Fruit fly (Drosophila melanogaster) whole organism, embryonic: Measurements from ENCODE around the gene CG1103.

Source experiments
- Asciz ChIP-seq: fragments of 200-800 bp; sonication (Bioruptor generic); optimal IDR thresholded peaks from 2 replicates; lab custom pipeline; 2017; ENCODE audit warnings: missing biosample characterization, mild to moderate bottlenecking, missing genetic modification characterization, missing genetic modification reagents
- Atf-2 ChIP-seq: fragments of 200-800 bp; sonication (Bioruptor generic); optimal IDR thresholded peaks from 2 replicates; lab custom pipeline; 2016; ENCODE audit warnings: missing biosample characterization, missing genetic modification characterization
- Bgb ChIP-seq: fragments of 200-800 bp; sonication (Bioruptor generic); IDR thresholded peaks from 2 replicates; pipeline ENCODE4 v1.3.6; 2022; ENCODE audit warnings: missing biosample characterization, missing genetic modification characterization; ENCODE audit not compliant: partially characterized antibody
- Bteb2 ChIP-seq: fragments of 200-800 bp; sonication (Bioruptor generic); optimal IDR thresholded peaks from 2 replicates; lab custom pipeline; 2016; ENCODE audit warnings: missing biosample characterization, missing genetic modification characterization
- CG10274 ChIP-seq: fragments of 200-800 bp; sonication (Bioruptor generic); optimal IDR thresholded peaks from 3 replicates; lab custom pipeline; 2017; ENCODE audit warnings: missing biosample characterization, mild to moderate bottlenecking, missing genetic modification characterization
- CG11723 ChIP-seq: fragments of 200-800 bp; sonication (Bioruptor generic); optimal IDR thresholded peaks from 2 replicates; lab custom pipeline; 2017; ENCODE audit warnings: missing biosample characterization, mild to moderate bottlenecking, missing genetic modification characterization
- CG13424 ChIP-seq: fragments of 200-800 bp; sonication (Bioruptor generic); optimal IDR thresholded peaks from 2 replicates; lab custom pipeline; 2019; ENCODE audit warnings: missing biosample characterization, mild to moderate bottlenecking, missing genetic modification characterization, moderate library complexity
- CG13624 ChIP-seq: fragments of 200-800 bp; sonication (Bioruptor generic); optimal IDR thresholded peaks from 2 replicates; lab custom pipeline; 2016; ENCODE audit warnings: missing biosample characterization, missing genetic modification characterization
- CG14860 ChIP-seq: fragments of 200-800 bp; sonication (Bioruptor generic); IDR thresholded peaks from 3 replicates; pipeline ENCODE4 v1.3.6; 2022; ENCODE audit warnings: missing biosample characterization, missing genetic modification characterization; ENCODE audit not compliant: partially characterized antibody
- CG17186 ChIP-seq: fragments of 200-800 bp; sonication (Bioruptor generic); optimal IDR thresholded peaks from 3 replicates; lab custom pipeline; 2017; ENCODE audit warnings: missing biosample characterization, missing genetic modification reagents, missing genetic modification characterization
- CG18476 ChIP-seq: fragments of 200-800 bp; sonication (Bioruptor generic); optimal IDR thresholded peaks from 2 replicates; lab custom pipeline; 2016; ENCODE audit warnings: missing biosample characterization, mild to moderate bottlenecking, missing genetic modification characterization
- CG30403 ChIP-seq: fragments of 200-800 bp; sonication (Bioruptor generic); optimal IDR thresholded peaks from 3 replicates; lab custom pipeline; 2016; ENCODE audit warnings: missing biosample characterization, missing genetic modification characterization
- CG4617 ChIP-seq: fragments of 200-800 bp; sonication (Bioruptor generic); optimal IDR thresholded peaks from 3 replicates; lab custom pipeline; 2016; ENCODE audit warnings: missing biosample characterization, missing genetic modification characterization, borderline replicate concordance
- CG4820 ChIP-seq: fragments of 200-800 bp; sonication (Bioruptor generic); optimal IDR thresholded peaks from 3 replicates; lab custom pipeline; 2016; ENCODE audit warnings: missing biosample characterization, missing genetic modification characterization
- Dad ChIP-seq: fragments of 200-800 bp; sonication (Bioruptor generic); optimal IDR thresholded peaks from 3 replicates; lab custom pipeline; 2016; ENCODE audit warnings: missing biosample characterization, missing genetic modification characterization
- Dll ChIP-seq: fragments of 200-800 bp; sonication (Bioruptor generic); IDR thresholded peaks from 4 replicates; pipeline ENCODE4 v1.3.6; 2022; ENCODE audit warnings: missing biosample characterization, missing genetic modification characterization; ENCODE audit not compliant: partially characterized antibody
- Doc2 ChIP-seq: fragments of 200-800 bp; sonication (Bioruptor generic); IDR thresholded peaks from 2 replicates; pipeline ENCODE4 v1.3.6; 2022; ENCODE audit warnings: missing biosample characterization, missing genetic modification characterization
- Doc3 ChIP-seq: fragments of 200-800 bp; sonication (Bioruptor generic); IDR thresholded peaks from 3 replicates; pipeline ENCODE4 v1.3.6; 2022; ENCODE audit warnings: missing biosample characterization, missing genetic modification characterization; ENCODE audit not compliant: partially characterized antibody
- E2f2 ChIP-seq: fragments of 200-800 bp; sonication (Bioruptor generic); IDR thresholded peaks from 2 replicates; pipeline ENCODE4 v1.3.6; 2022; ENCODE audit warnings: missing biosample characterization, missing genetic modification characterization
- Eip74EF ChIP-seq, 2 experiments: fragments of 200-800 bp in 1 of 2; fragments of >200 bp in 1 of 2; sonication (Bioruptor generic) in 1 of 2; optimal IDR thresholded peaks; 2 replicates each; lab custom pipeline; 2017 to 2019; ENCODE audit warnings: missing biosample characterization in 2 of 2, missing genetic modification characterization in 2 of 2, mild to moderate bottlenecking in 1 of 2, moderate library complexity in 1 of 2
- Fer1 ChIP-seq: fragments of 200-800 bp; sonication (Bioruptor generic); optimal IDR thresholded peaks from 2 replicates; lab custom pipeline; 2017; ENCODE audit warnings: missing biosample characterization, mild to moderate bottlenecking, missing genetic modification characterization
- Gug ChIP-seq: fragments of 200-800 bp; sonication (Bioruptor generic); IDR thresholded peaks from 4 replicates; pipeline ENCODE4 v1.3.6; 2022; ENCODE audit warnings: missing biosample characterization, missing genetic modification characterization
- HLH3B ChIP-seq: fragments of 200-800 bp; sonication (Bioruptor generic); IDR thresholded peaks from 2 replicates; pipeline ENCODE4 v1.3.6; 2022; ENCODE audit warnings: missing biosample characterization, missing genetic modification characterization
- HLHmδ ChIP-seq: fragments of 200-800 bp; sonication (Bioruptor generic); optimal IDR thresholded peaks from 2 replicates; lab custom pipeline; 2018; ENCODE audit warnings: missing biosample characterization, mild to moderate bottlenecking, missing genetic modification characterization, moderate library complexity
- Hand ChIP-seq: fragments of 200-800 bp; sonication (Bioruptor generic); optimal IDR thresholded peaks from 2 replicates; lab custom pipeline; 2017; ENCODE audit warnings: mild to moderate bottlenecking, missing biosample characterization, missing genetic modification reagents, missing genetic modification characterization
- Hr3 ChIP-seq: fragments of 200-800 bp; sonication (Bioruptor generic); optimal IDR thresholded peaks from 3 replicates; lab custom pipeline; 2016; ENCODE audit warnings: missing biosample characterization, missing genetic modification characterization
- Hr78 ChIP-seq, 2 experiments: fragments of 200-800 bp in 1 of 2; fragments of >200 bp in 1 of 2; sonication (Bioruptor generic) in 1 of 2; optimal IDR thresholded peaks; 2 replicates each; lab custom pipeline; 2017 to 2019; ENCODE audit warnings: missing biosample characterization in 2 of 2, missing genetic modification characterization in 2 of 2, mild to moderate bottlenecking in 1 of 2, moderate library complexity in 1 of 2
- Hsf ChIP-seq: fragments of 200-800 bp; sonication (Bioruptor generic); optimal IDR thresholded peaks from 3 replicates; lab custom pipeline; 2016; ENCODE audit warnings: missing biosample characterization, missing genetic modification characterization
- MBD-R2 ChIP-seq: fragments of 200-800 bp; sonication (Bioruptor generic); IDR thresholded peaks from 2 replicates; pipeline ENCODE4 v1.3.6; 2022; ENCODE audit warnings: missing biosample characterization, missing genetic modification characterization
- MESR4 ChIP-seq: fragments of 200-800 bp; sonication (Bioruptor generic); optimal IDR thresholded peaks from 2 replicates; lab custom pipeline; 2018; ENCODE audit warnings: missing biosample characterization, mild to moderate bottlenecking, missing genetic modification characterization, moderate library complexity
- Meics ChIP-seq: fragments of 200-800 bp; sonication (Bioruptor generic); optimal IDR thresholded peaks from 2 replicates; lab custom pipeline; 2017; ENCODE audit warnings: missing biosample characterization, mild to moderate bottlenecking, missing genetic modification characterization
- Oaz ChIP-seq: fragments of 200-800 bp; sonication (Bioruptor generic); IDR thresholded peaks from 2 replicates; pipeline ENCODE4 v1.3.6; 2022; ENCODE audit warnings: missing biosample characterization, missing genetic modification characterization
- Side ChIP-seq: fragments of 200-800 bp; sonication (Bioruptor generic); optimal IDR thresholded peaks from 2 replicates; lab custom pipeline; 2016; ENCODE audit warnings: missing biosample characterization, missing genetic modification characterization
- Stat92E ChIP-seq, 3 experiments: fragments of >200 bp in 2 of 3; fragments of 200-800 bp in 1 of 3; sonication (Bioruptor generic) in 1 of 3; optimal IDR thresholded peaks; 2 replicates each; lab custom pipeline; 2017 to 2019; ENCODE audit warnings: missing biosample characterization in 3 of 3, missing genetic modification characterization in 3 of 3, mild to moderate bottlenecking in 1 of 3, moderate library complexity in 1 of 3
- abd-A ChIP-seq: fragments of 200-800 bp; sonication (Bioruptor generic); optimal IDR thresholded peaks from 3 replicates; lab custom pipeline; 2019; ENCODE audit warnings: missing biosample characterization, mild to moderate bottlenecking, missing genetic modification characterization, moderate library complexity
- ato ChIP-seq: fragments of 200-800 bp; sonication (Bioruptor generic); IDR thresholded peaks from 2 replicates; pipeline ENCODE4 v1.3.6; 2022; ENCODE audit warnings: missing biosample characterization, missing genetic modification characterization; ENCODE audit not compliant: partially characterized antibody
- az2 ChIP-seq: fragments of 200-800 bp; sonication (Bioruptor generic); optimal IDR thresholded peaks from 3 replicates; lab custom pipeline; 2016; ENCODE audit warnings: missing biosample characterization, missing genetic modification characterization
- bcd ChIP-seq: fragments of 200-800 bp; sonication (Bioruptor generic); optimal IDR thresholded peaks from 2 replicates; lab custom pipeline; 2017; ENCODE audit warnings: missing biosample characterization, mild to moderate bottlenecking, missing genetic modification characterization
- cas ChIP-seq: fragments of 200-800 bp; sonication (Bioruptor generic); IDR thresholded peaks from 2 replicates; pipeline ENCODE4 v1.3.6; 2022; ENCODE audit warnings: missing biosample characterization, missing genetic modification characterization
- cg ChIP-seq: fragments of 200-800 bp; sonication (Bioruptor generic); optimal IDR thresholded peaks from 3 replicates; lab custom pipeline; 2019; ENCODE audit warnings: missing biosample characterization, mild to moderate bottlenecking, missing genetic modification characterization, moderate library complexity
- crp ChIP-seq, 2 experiments: fragments of 200-800 bp; sonication (Bioruptor generic); optimal IDR thresholded peaks; 2 replicates in 1 of 2; 3 replicates in 1 of 2; lab custom pipeline; 2017; ENCODE audit warnings: missing biosample characterization in 2 of 2, missing genetic modification characterization in 2 of 2, mild to moderate bottlenecking in 1 of 2, moderate library complexity in 1 of 2
- fd3F ChIP-seq: fragments of 200-800 bp; sonication (Bioruptor generic); optimal IDR thresholded peaks from 2 replicates; lab custom pipeline; 2018; ENCODE audit warnings: missing biosample characterization, mild to moderate bottlenecking, missing genetic modification characterization, moderate library complexity
- gce ChIP-seq: fragments of 200-800 bp; sonication (Bioruptor generic); IDR thresholded peaks from 3 replicates; pipeline ENCODE4 v1.3.6; 2022; ENCODE audit warnings: missing biosample characterization, missing genetic modification characterization
- repo ChIP-seq: fragments of 200-800 bp; sonication (Bioruptor generic); optimal IDR thresholded peaks from 2 replicates; lab custom pipeline; 2016; ENCODE audit warnings: missing biosample characterization, missing genetic modification characterization
- sd ChIP-seq: fragments of 200-800 bp; sonication (Bioruptor generic); optimal IDR thresholded peaks from 3 replicates; lab custom pipeline; 2018; ENCODE audit warnings: missing biosample characterization, mild to moderate bottlenecking, missing genetic modification characterization, moderate library complexity
- so ChIP-seq: fragments of 200-800 bp; sonication (Bioruptor generic); IDR thresholded peaks from 3 replicates; pipeline ENCODE4 v1.3.6; 2022; ENCODE audit warnings: missing biosample characterization, missing genetic modification characterization
- sr ChIP-seq: fragments of 200-800 bp; sonication (Bioruptor generic); IDR thresholded peaks from 3 replicates; pipeline ENCODE4 v1.3.6; 2022; ENCODE audit warnings: missing biosample characterization, missing genetic modification characterization
- yki ChIP-seq: fragments of >200 bp; optimal IDR thresholded peaks from 3 replicates; lab custom pipeline; 2018
- zen ChIP-seq: fragments of 200-800 bp; sonication (Bioruptor generic); optimal IDR thresholded peaks from 3 replicates; lab custom pipeline; 2018; ENCODE audit warnings: missing biosample characterization, mild to moderate bottlenecking, missing genetic modification characterization, moderate library complexity

Gene CG1103

DNA sequence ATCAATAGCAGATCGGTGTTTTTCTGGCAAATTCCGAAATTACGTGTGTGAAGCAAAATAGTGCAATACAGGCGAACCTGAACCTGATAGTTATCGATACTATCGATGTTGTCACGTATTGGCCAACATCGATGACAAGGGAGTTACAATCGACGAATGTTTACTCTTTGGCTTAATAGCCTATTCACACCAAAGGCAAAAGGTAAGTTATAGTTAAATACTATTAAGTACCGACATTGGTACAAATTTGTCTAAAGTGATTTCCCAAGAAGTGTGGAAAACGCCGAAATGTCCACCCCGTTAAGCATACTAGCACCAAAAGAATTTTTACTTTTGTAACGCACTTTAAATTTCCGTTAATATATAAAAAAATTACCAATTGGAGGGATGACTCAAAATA lies 3.6 kb upstream of the CG1103 start, which contains the start of gene CG9776 (continued):
- peak; percentile 97 for TF ChIP-seq CG14860
- TF ChIP-seq E2f2 (GFP tag; lab: Robert Waterston, UW): peak; percentile 45
- TF ChIP-seq Hand (GFP tag; lab: Kevin White, UChicago): no peak
- no peak for TF ChIP-seq Asciz (GFP tag; lab: Kevin White, UChicago)
- TF ChIP-seq MESR4: peak; percentile 86
- peak; percentile 41 for TF ChIP-seq fd3F (GFP tag; lab: Kevin White, UChicago)
- peak; percentile 71 for TF ChIP-seq CG11723 (GFP tag; lab: Kevin White, UChicago)
- TF ChIP-seq MBD-R2: peak; percentile 87
- peak in 1 of 2 experiments; percentile 37 for TF ChIP-seq crp (GFP tag; optimal IDR thresholded peaks at IDR 0.05; lab: Kevin White, UChicago)
- peak; percentile 41 for TF ChIP-seq repo (GFP tag; lab: Kevin White, UChicago)
- TF ChIP-seq ato: peak; percentile 99
- peak; percentile 83 for TF ChIP-seq CG17186
- peak; percentile 95 for TF ChIP-seq Dll (GFP tag; lab: Robert Waterston, UW)
- no peak for TF ChIP-seq cas
- TF ChIP-seq Doc2: no peak
- no peak for TF ChIP-seq Meics (GFP tag; lab: Kevin White, UChicago)
- TF ChIP-seq HLHmδ (GFP tag; lab: Kevin White, UChicago): no peak
- no peak for TF ChIP-seq CG10274 (GFP tag; lab: Kevin White, UChicago)
- TF ChIP-seq HLH3B (GFP tag; lab: Robert Waterston, UW): peak; percentile 43
- TF ChIP-seq gce (GFP tag; lab: Robert Waterston, UW): 0 out of 3 replicates have a peak, but pooled peaks have one; percentile 10
- peak; percentile 36 for TF ChIP-seq Atf-2
- no peak for TF ChIP-seq cg (GFP tag; lab: Kevin White, UChicago)
- TF ChIP-seq Bgb (GFP tag; lab: Robert Waterston, UW): peak; percentile 99
- TF ChIP-seq Dad: peak; percentile 52
- peak; percentile 54 for TF ChIP-seq CG13624 (GFP tag; lab: Kevin White, UChicago)
- peak; percentile 63 for TF ChIP-seq CG4820
- no peak for TF ChIP-seq Fer1
- peak; percentile 94 for TF ChIP-seq CG4617 (GFP tag; lab: Kevin White, UChicago)
- peak; percentile 66 for TF ChIP-seq Hsf
- TF ChIP-seq Side (GFP tag; lab: Kevin White, UChicago): peak; percentile 43
- peak; percentile 76 for TF ChIP-seq zen (tag; lab: Kevin White, UChicago)
- TF ChIP-seq bcd (GFP tag; lab: Kevin White, UChicago): no peak
- TF ChIP-seq Bteb2 (GFP tag; lab: Kevin White, UChicago): peak; percentile 66
- 0 out of 2 replicates have a peak, but pooled peaks have one; percentile 9 for TF ChIP-seq Oaz
- no peak for TF ChIP-seq sd (tag; lab: Kevin White, UChicago)
- no peak for TF ChIP-seq so (GFP tag; lab: Robert Waterston, UW)
- TF ChIP-seq Stat92E (GFP tag; optimal IDR thresholded peaks at IDR 0.05; lab: Kevin White, UChicago): peak in 1 of 3 experiments; percentile 19
- peak; percentile 42 for TF ChIP-seq Hr3
- peak; percentile 47; the same call in 3 of the 4 replicates for TF ChIP-seq Gug (GFP tag; lab: Robert Waterston, UW)
- peak; percentile 62 for TF ChIP-seq CG13424 (tag; lab: Kevin White, UChicago)
- TF ChIP-seq CG30403: peak; percentile 73
- peak; percentile 90 for TF ChIP-seq Doc3 (GFP tag; lab: Robert Waterston, UW)
- peak in 1 of 2 experiments; percentile 48 for TF ChIP-seq Eip74EF (GFP tag; optimal IDR thresholded peaks at IDR 0.05; lab: Kevin White, UChicago)
- peak in 1 of 2 experiments; percentile 27 for TF ChIP-seq Hr78 (GFP tag; optimal IDR thresholded peaks at IDR 0.05; lab: Kevin White, UChicago)
- TF ChIP-seq az2 (GFP tag; lab: Kevin White, UChicago): peak; percentile 62
- TF ChIP-seq abd-A: no peak
- TF ChIP-seq CG18476 (GFP tag; lab: Kevin White, UChicago): peak; percentile 42
- no peak for TF ChIP-seq sr (GFP tag; lab: Robert Waterston, UW)
- TF ChIP-seq yki (lab: Kevin White, UChicago): no peak
